Fruit fly (Drosophila melanogaster): ENCODE measurements around the gene Ttc1.

Gene Ttc1

dm6 chr3R:16480995-16481394, 38.2 kb upstream of the Ttc1 start, which contains the start of gene Dhfr (continued):
- TF ChIP-seq HLH4C (GFP tag; IDR thresholded peaks at IDR 0.05; ENCODE audit: partially characterized antibody) (peak; percentile 60; the same call in 2 of the 3 replicates), Dad (GFP tag; optimal IDR thresholded peaks at IDR 0.05) (no peak), Gsc (GFP tag; IDR thresholded peaks at IDR 0.05) (no peak), disco-r (GFP tag; optimal IDR thresholded peaks at IDR 0.05) (no peak), MESR4 (GFP tag; optimal IDR thresholded peaks at IDR 0.05) (no peak), CG12659 (GFP tag; optimal IDR thresholded peaks at IDR 0.05) (no peak), lilli (GFP tag; optimal IDR thresholded peaks at IDR 0.05) (no peak), pita (GFP tag; optimal IDR thresholded peaks at IDR 0.05) (no peak), CG14014 (GFP tag; IDR thresholded peaks at IDR 0.05) (no peak), CG17361 (GFP tag; IDR thresholded peaks at IDR 0.05) (no peak), zen2 (GFP tag; IDR thresholded peaks at IDR 0.05; ENCODE audit: partially characterized antibody) (peak; percentile 57; the same call in 1 of the 3 replicates), dan (GFP tag; IDR thresholded peaks at IDR 0.05) (no peak), oc (tag; optimal IDR thresholded peaks at IDR 0.05) (no peak), CG7357 (GFP tag; IDR thresholded peaks at IDR 0.05) (no peak), unc-4 (GFP tag; IDR thresholded peaks at IDR 0.05; ENCODE audit: partially characterized antibody) (no peak), Dip2 (GFP tag; IDR thresholded peaks at IDR 0.05) (no peak), Dll (GFP tag; IDR thresholded peaks at IDR 0.05; ENCODE audit: partially characterized antibody) (peak; percentile 61; the same call in 2 of the 4 replicates), CG32532 (GFP tag; IDR thresholded peaks at IDR 0.05) (no peak), HLH54F (GFP tag; optimal IDR thresholded peaks at IDR 0.05) (no peak), CG18619 (GFP tag; optimal IDR thresholded peaks at IDR 0.05) (no peak), CG11398 (GFP tag; optimal IDR thresholded peaks at IDR 0.05) (no peak), MBD-R2 (GFP tag; IDR thresholded peaks at IDR 0.05) (peak; percentile 70; the same call in 1 of the 2 replicates), CG11696 (GFP tag; IDR thresholded peaks at IDR 0.05) (no peak), odd (GFP tag; optimal IDR thresholded peaks at IDR 0.05) (no peak), CG11247 (GFP tag; IDR thresholded peaks at IDR 0.05) (no peak), Dref (GFP tag; IDR thresholded peaks at IDR 0.05) (peak; percentile 62), twi (tag; optimal IDR thresholded peaks at IDR 0.05) (no peak), lbe (GFP tag; optimal IDR thresholded peaks at IDR 0.05) (no peak), da (GFP tag; optimal IDR thresholded peaks at IDR 0.05) (no peak), CG7745 (tag; optimal IDR thresholded peaks at IDR 0.05) (no peak), CG10431 (GFP tag; optimal IDR thresholded peaks at IDR 0.05) (no peak), ap (GFP tag; IDR thresholded peaks at IDR 0.05) (no peak), CG4854 (GFP tag; optimal IDR thresholded peaks at IDR 0.05) (no peak), Jarid2 (GFP tag; optimal IDR thresholded peaks at IDR 0.05) (no peak), trem (tag; optimal IDR thresholded peaks at IDR 0.05) (peak; percentile 21), crc (GFP tag; optimal IDR thresholded peaks at IDR 0.05) (no peak), CG17829 (tag; optimal IDR thresholded peaks at IDR 0.05) (no peak), CG2129 (GFP tag; IDR thresholded peaks at IDR 0.05; ENCODE audit: partially characterized antibody) (0 out of 2 replicates have a peak, but pooled peaks have one; percentile 13), CG13287 (GFP tag; IDR thresholded peaks at IDR 0.05; ENCODE audit: partially characterized antibody) (peak; percentile 55), nom (GFP tag; optimal IDR thresholded peaks at IDR 0.05) (no peak), lmd (GFP tag; IDR thresholded peaks at IDR 0.05) (no peak), CG7556 (GFP tag; optimal IDR thresholded peaks at IDR 0.05) (no peak), CG2889 (GFP tag; IDR thresholded peaks at IDR 0.05) (no peak), fd3F (GFP tag; optimal IDR thresholded peaks at IDR 0.05) (no peak), CG1233 (GFP tag; optimal IDR thresholded peaks at IDR 0.05) (no peak), CG9609 (GFP tag; optimal IDR thresholded peaks at IDR 0.05) (no peak), CG1602 (GFP tag; optimal IDR thresholded peaks at IDR 0.05) (no peak), Optix (GFP tag; IDR thresholded peaks at IDR 0.05) (no peak), Opbp (GFP tag; IDR thresholded peaks at IDR 0.05; ENCODE audit: partially characterized antibody) (no peak), z (GFP tag; IDR thresholded peaks at IDR 0.05) (no peak), CG4282 (GFP tag; optimal IDR thresholded peaks at IDR 0.05) (no peak), CG8478 (optimal IDR thresholded peaks at IDR 0.05) (no peak)

All from whole organism, embryonic.